Worm (Caenorhabditis elegans) whole organism, L4 larva: Measurements from ENCODE around the gene twk-13.

Experiments used
- ZK337.2 ChIP-seq: fragments of 200-800 bp; sonication (Bioruptor generic); IDR thresholded peaks from 2 replicates; pipeline ENCODE4 v1.3.6; 2022; ENCODE audit warnings: missing genetic modification reagents, missing genetic modification characterization, missing compliant biosample characterization
- arid-1 ChIP-seq: fragments of 200-800 bp; sonication (Bioruptor generic); conservative IDR thresholded peaks from 2 replicates; pipeline ENCODE4 v1.3.6; 2022; ENCODE audit warnings: missing genetic modification reagents, missing genetic modification characterization, missing compliant biosample characterization
- ceh-82 ChIP-seq: sonication (generic microtip); optimal IDR thresholded peaks from 2 replicates; lab custom pipeline; 2017; ENCODE audit warnings: missing biosample characterization, missing genetic modification characterization
- dmd-6 ChIP-seq: fragments of 200-800 bp; sonication (Bioruptor generic); IDR thresholded peaks from 2 replicates; pipeline ENCODE4 v1.3.6; 2022; ENCODE audit warnings: missing genetic modification reagents, missing genetic modification characterization, missing compliant biosample characterization
- duxl-1 ChIP-seq: sonication (generic microtip); optimal IDR thresholded peaks from 2 replicates; lab custom pipeline; 2016; ENCODE audit warnings: mild to moderate bottlenecking, missing genetic modification characterization, moderate library complexity, missing compliant biosample characterization; ENCODE audit not compliant: poor library complexity
- egl-27 ChIP-seq: sonication (generic microtip); optimal IDR thresholded peaks from 3 replicates; lab custom pipeline; 2017; ENCODE audit warnings: missing biosample characterization, missing genetic modification reagents, missing genetic modification characterization
- hlh-11 ChIP-seq: fragments of 200-800 bp; sonication (Bioruptor generic); optimal IDR thresholded peaks from 2 replicates; lab custom pipeline; 2018; ENCODE audit warnings: mild to moderate bottlenecking, missing genetic modification characterization, missing compliant biosample characterization
- nhr-11 ChIP-seq: fragments of 150-350 bp; optimal IDR thresholded peaks from 2 replicates; lab custom pipeline; 2014; ENCODE audit warnings: missing biosample characterization, missing genetic modification characterization
- nhr-28 ChIP-seq: fragments of 150-350 bp; optimal IDR thresholded peaks from 2 replicates; lab custom pipeline; 2014; ENCODE audit warnings: missing biosample characterization, missing genetic modification characterization
- snpc-4 ChIP-seq: fragments of 150-350 bp; optimal IDR thresholded peaks from 2 replicates; lab custom pipeline; 2014; ENCODE audit warnings: missing biosample characterization, missing genetic modification characterization
- unc-39 ChIP-seq: sonication (generic microtip); optimal IDR thresholded peaks from 2 replicates; lab custom pipeline; 2017; ENCODE audit warnings: missing biosample characterization, missing genetic modification characterization
- unc-62 ChIP-seq, 3 experiments: fragments of 150-350 bp in 1 of 3; sonication (generic microtip); optimal IDR thresholded peaks in 2 of 3; peaks in 1 of 3; 1 replicate in 1 of 3; 2 replicates in 2 of 3; lab custom pipeline; 2014 to 2017; ENCODE audit warnings: missing biosample characterization in 3 of 3, missing genetic modification characterization in 3 of 3, missing genetic modification reagents in 3 of 3, missing genotype in 1 of 3
- zag-1 ChIP-seq: fragments of 150-350 bp; optimal IDR thresholded peaks from 2 replicates; lab custom pipeline; 2014; ENCODE audit warnings: missing biosample characterization, missing genetic modification characterization

ce11 chrV:12317080-12317479 is 20.7 kb downstream of the twk-13 start, which contains the start of gene R04F11.3:
- no peak for TF ChIP-seq duxl-1
- no peak for TF ChIP-seq unc-39 (tag; lab: Kevin White, UChicago)
- no peak for TF ChIP-seq hlh-11
- TF ChIP-seq arid-1 (GFP tag; lab: Robert Waterston, UW) = no peak
- TF ChIP-seq ceh-82 = no peak
- no peak for TF ChIP-seq egl-27
- TF ChIP-seq snpc-4 (tag; lab: Kevin White, UChicago) = no peak
- no peak for TF ChIP-seq zag-1
- no peak for TF ChIP-seq nhr-28 (tag; lab: Kevin White, UChicago)
- TF ChIP-seq ZK337.2 (GFP tag; lab: Robert Waterston, UW) = no peak
- no peak for TF ChIP-seq unc-62 (GFP tag; optimal IDR thresholded peaks at IDR 0.05 in 1 of 2; lab: Kevin White, UChicago)
- no peak for TF ChIP-seq unc-62 (tag; optimal IDR thresholded peaks at IDR 0.05; lab: Kevin White, UChicago)
- no peak for TF ChIP-seq dmd-6 (GFP tag; lab: Robert Waterston, UW)
- no peak for TF ChIP-seq nhr-11 (tag; lab: Kevin White, UChicago)
